Fruit fly (Drosophila melanogaster) whole organism, wandering third instar larva: ENCODE measurements around the gene ChAT.

ENCODE experiments used
- Abd-B ChIP-seq: fragments of >200 bp; optimal IDR thresholded peaks from 2 replicates; lab custom pipeline; 2017; ENCODE audit warnings: missing biosample characterization, missing genetic modification characterization
- N ChIP-seq: fragments of >200 bp; optimal IDR thresholded peaks from 2 replicates; lab custom pipeline; 2018; ENCODE audit warnings: missing biosample characterization, missing external identifiers, missing genetic modification characterization
- fru ChIP-seq: fragments of 200-800 bp; sonication (Bioruptor generic); optimal IDR thresholded peaks from 3 replicates; lab custom pipeline; 2016; ENCODE audit warnings: missing biosample characterization, mild to moderate bottlenecking, missing genetic modification characterization
- lola ChIP-seq: fragments of >200 bp; optimal IDR thresholded peaks from 2 replicates; lab custom pipeline; 2017; ENCODE audit warnings: missing biosample characterization, missing genetic modification characterization
- pan ChIP-seq: fragments of >200 bp; optimal IDR thresholded peaks from 2 replicates; lab custom pipeline; 2017
- sage ChIP-seq: fragments of 200-800 bp; sonication (Bioruptor generic); optimal IDR thresholded peaks from 2 replicates; lab custom pipeline; 2016; ENCODE audit warnings: missing biosample characterization, mild to moderate bottlenecking, missing genetic modification characterization
- usp ChIP-seq: fragments of >200 bp; optimal IDR thresholded peaks from 2 replicates; lab custom pipeline; 2017; ENCODE audit warnings: missing biosample characterization, missing genetic modification characterization

DNA sequence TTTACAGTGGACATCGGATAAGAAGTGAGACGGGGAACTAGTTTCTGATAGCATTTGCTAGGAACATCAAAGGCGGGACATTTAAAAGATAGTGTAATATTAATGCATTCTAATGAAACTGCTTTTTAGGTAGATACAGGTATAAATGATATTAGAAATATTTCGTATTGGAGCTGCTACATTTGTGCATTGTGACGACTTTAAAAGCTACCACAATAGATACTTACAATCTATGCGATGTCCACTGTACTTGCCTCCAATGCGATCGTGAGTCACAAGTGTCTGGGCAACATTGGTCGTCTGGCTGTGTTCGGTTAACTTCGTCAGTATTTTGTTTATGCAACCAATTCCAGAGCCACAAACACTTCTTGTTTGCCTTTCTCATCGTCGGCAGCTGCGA, 35.5 kb upstream of the ChAT start:
- TF ChIP-seq N (GFP tag; lab: Kevin White, UChicago) (no peak), fru (GFP tag; lab: Kevin White, UChicago) (peak; percentile 74), usp (no peak), sage (GFP tag; lab: Kevin White, UChicago) (no peak), Abd-B (no peak), lola (GFP tag; lab: Kevin White, UChicago) (no peak), pan (no peak)
